Worm (Caenorhabditis elegans) whole organism, L4 larva: ENCODE data around the gene K09E2.2.

Source experiments
- F10B5.3 ChIP-seq: sonication (generic microtip); optimal IDR thresholded peaks from 2 replicates; lab custom pipeline; 2016; ENCODE audit warnings: mild to moderate bottlenecking, missing genetic modification characterization, missing compliant biosample characterization
- F26F4.8 ChIP-seq: fragments of 200-800 bp; sonication (Bioruptor generic); conservative IDR thresholded peaks from 2 replicates; pipeline ENCODE4 v1.3.6; 2022; ENCODE audit warnings: missing genetic modification characterization, missing compliant biosample characterization
- F37D6.2 ChIP-seq: sonication (generic microtip); optimal IDR thresholded peaks from 2 replicates; lab custom pipeline; 2016; ENCODE audit warnings: mild to moderate bottlenecking, missing genetic modification characterization, missing compliant biosample characterization
- F49E8.2 ChIP-seq: sonication (generic microtip); optimal IDR thresholded peaks from 2 replicates; lab custom pipeline; 2016; ENCODE audit warnings: missing compliant biosample characterization, mild to moderate bottlenecking, missing genetic modification characterization, borderline replicate concordance
- R02D3.7 ChIP-seq: fragments of 150-350 bp; sonication (generic microtip); optimal IDR thresholded peaks from 3 replicates; lab custom pipeline; 2014; ENCODE audit warnings: missing biosample characterization, missing genetic modification characterization
- T20F7.1 ChIP-seq: fragments of 200-800 bp; sonication (Bioruptor generic); optimal IDR thresholded peaks from 2 replicates; lab custom pipeline; 2018; ENCODE audit warnings: mild to moderate bottlenecking, missing genetic modification characterization, missing compliant biosample characterization
- ZK546.5 ChIP-seq, 2 experiments: sonication (generic microtip); optimal IDR thresholded peaks; 2 replicates each; lab custom pipeline; 2017; ENCODE audit warnings: missing biosample characterization in 2 of 2, missing genetic modification characterization in 2 of 2
- ama-1 ChIP-seq: fragments of 150-350 bp; optimal IDR thresholded peaks from 2 replicates; lab custom pipeline; 2014; ENCODE audit warnings: inconsistent platforms, mixed read lengths
- attf-4 ChIP-seq: sonication (generic microtip); optimal IDR thresholded peaks from 3 replicates; lab custom pipeline; 2017; ENCODE audit warnings: missing biosample characterization, missing genetic modification characterization
- ceh-32 ChIP-seq: sonication (generic microtip); optimal IDR thresholded peaks from 2 replicates; lab custom pipeline; 2016; ENCODE audit warnings: mild to moderate bottlenecking, missing genetic modification characterization, missing compliant biosample characterization; ENCODE audit not compliant: poor library complexity
- ceh-44 ChIP-seq: fragments of 200-800 bp; sonication (Bioruptor generic); IDR thresholded peaks from 2 replicates; pipeline ENCODE4 v1.3.6; 2022; ENCODE audit warnings: missing genetic modification reagents, missing genetic modification characterization, missing compliant biosample characterization
- ceh-62 ChIP-seq: sonication (generic microtip); optimal IDR thresholded peaks from 2 replicates; lab custom pipeline; 2017; ENCODE audit warnings: missing biosample characterization, missing genetic modification characterization
- ces-1 ChIP-seq: fragments of 150-350 bp; sonication (generic microtip); optimal IDR thresholded peaks from 4 replicates; lab custom pipeline; 2014; ENCODE audit warnings: missing biosample characterization, missing genetic modification reagents, missing genetic modification characterization
- daf-16 ChIP-seq, 3 experiments: sonication (generic microtip); optimal IDR thresholded peaks; 2 replicates each; lab custom pipeline; 2016 to 2017; ENCODE audit warnings: missing genetic modification characterization in 3 of 3, missing genetic modification reagents in 3 of 3, mild to moderate bottlenecking in 2 of 3, missing compliant biosample characterization in 2 of 3, missing biosample characterization in 1 of 3, moderate library complexity in 1 of 3
- daf-19 ChIP-seq: fragments of 200-800 bp; sonication (Bioruptor generic); conservative IDR thresholded peaks from 2 replicates; pipeline ENCODE4 v1.3.6; 2022; ENCODE audit warnings: missing genetic modification characterization, missing compliant biosample characterization
- daf-8 ChIP-seq: fragments of 200-800 bp; sonication (Bioruptor generic); IDR thresholded peaks from 2 replicates; pipeline ENCODE4 v1.3.6; 2022; ENCODE audit warnings: missing genetic modification characterization, missing compliant biosample characterization
- dmd-8 ChIP-seq: fragments of 200-800 bp; sonication (Bioruptor generic); IDR thresholded peaks from 2 replicates; pipeline ENCODE4 v1.3.6; 2022; ENCODE audit warnings: missing genetic modification characterization, missing compliant biosample characterization
- dmd-9 ChIP-seq: fragments of 200-800 bp; sonication (Bioruptor generic); IDR thresholded peaks from 2 replicates; pipeline ENCODE4 v1.3.6; 2022; ENCODE audit warnings: missing genetic modification reagents, missing genetic modification characterization, missing compliant biosample characterization
- dve-1 ChIP-seq: sonication (generic microtip); optimal IDR thresholded peaks from 2 replicates; lab custom pipeline; 2017; ENCODE audit warnings: antibody characterized with exemption, mild to moderate bottlenecking, missing genetic modification characterization, missing compliant biosample characterization; ENCODE audit not compliant: insufficient read depth
- egl-43 ChIP-seq: fragments of 200-800 bp; sonication (Bioruptor generic); IDR thresholded peaks from 2 replicates; pipeline ENCODE4 v1.3.6; 2022; ENCODE audit warnings: missing genetic modification reagents, missing genetic modification characterization, missing compliant biosample characterization
- fkh-10 ChIP-seq: fragments of 150-350 bp; optimal IDR thresholded peaks from 2 replicates; lab custom pipeline; 2014; ENCODE audit warnings: missing biosample characterization, missing genetic modification reagents, missing genetic modification characterization
- hif-1 ChIP-seq, 2 experiments: sonication (generic microtip); optimal IDR thresholded peaks; 2 replicates each; lab custom pipeline; 2016 to 2017; ENCODE audit warnings: missing compliant biosample characterization in 2 of 2, missing genetic modification characterization in 2 of 2, missing genetic modification reagents in 2 of 2, missing genotype in 2 of 2, mild to moderate bottlenecking in 1 of 2
- hlh-30 ChIP-seq: sonication (generic microtip); optimal IDR thresholded peaks from 2 replicates; lab custom pipeline; 2017; ENCODE audit warnings: antibody characterized with exemption, mild to moderate bottlenecking, missing genetic modification characterization, missing compliant biosample characterization; ENCODE audit not compliant: insufficient read depth
- lin-13 ChIP-seq: fragments of 150-350 bp; optimal IDR thresholded peaks from 2 replicates; lab custom pipeline; 2014; ENCODE audit warnings: missing biosample characterization, missing genetic modification reagents, missing genetic modification characterization
- lin-29 ChIP-seq: fragments of 200-800 bp; sonication (Bioruptor generic); IDR thresholded peaks from 2 replicates; pipeline ENCODE4 v1.3.6; 2022; ENCODE audit warnings: missing genetic modification reagents, missing genetic modification characterization, missing compliant biosample characterization
- lin-39 ChIP-seq: fragments of 150-350 bp; optimal IDR thresholded peaks from 2 replicates; lab custom pipeline; 2014; ENCODE audit warnings: missing biosample characterization, missing genetic modification reagents, missing genetic modification characterization
- lir-3 ChIP-seq: sonication (generic microtip); optimal IDR thresholded peaks from 2 replicates; lab custom pipeline; 2016; ENCODE audit warnings: mild to moderate bottlenecking, missing genetic modification characterization, missing compliant biosample characterization
- mes-2 ChIP-seq: sonication (generic microtip); optimal IDR thresholded peaks from 2 replicates; lab custom pipeline; 2016; ENCODE audit warnings: missing genotype, mild to moderate bottlenecking, missing genetic modification characterization, missing compliant biosample characterization; ENCODE audit not compliant: poor library complexity, severe bottlenecking
- nhr-11 ChIP-seq: fragments of 150-350 bp; optimal IDR thresholded peaks from 2 replicates; lab custom pipeline; 2014; ENCODE audit warnings: missing biosample characterization, missing genetic modification characterization
- nhr-111 ChIP-seq: fragments of 200-800 bp; sonication (Bioruptor generic); optimal IDR thresholded peaks from 2 replicates; lab custom pipeline; 2018; ENCODE audit warnings: mild to moderate bottlenecking, missing genetic modification characterization, missing compliant biosample characterization
- nhr-237 ChIP-seq: sonication (generic microtip); optimal IDR thresholded peaks from 2 replicates; lab custom pipeline; 2017; ENCODE audit warnings: missing biosample characterization, missing genetic modification characterization
- nhr-25 ChIP-seq: sonication (generic microtip); optimal IDR thresholded peaks from 2 replicates; lab custom pipeline; 2017; ENCODE audit warnings: missing genetic modification characterization, mild to moderate bottlenecking, missing compliant biosample characterization, antibody characterized with exemption, moderate library complexity, borderline replicate concordance; ENCODE audit not compliant: insufficient read depth
- nhr-6 ChIP-seq: fragments of 150-350 bp; optimal IDR thresholded peaks from 2 replicates; lab custom pipeline; 2014; ENCODE audit warnings: missing biosample characterization, missing genetic modification characterization
- nhr-76 ChIP-seq: fragments of 150-350 bp; optimal IDR thresholded peaks from 2 replicates; lab custom pipeline; 2014; ENCODE audit warnings: missing biosample characterization, missing genetic modification characterization
- rbr-2 ChIP-seq: sonication (generic microtip); optimal IDR thresholded peaks from 2 replicates; lab custom pipeline; 2016; ENCODE audit warnings: missing genotype, missing genetic modification characterization, missing compliant biosample characterization
- saeg-2 ChIP-seq: fragments of 200-800 bp; sonication (Bioruptor generic); IDR thresholded peaks from 2 replicates; pipeline ENCODE4 v1.3.6; 2022; ENCODE audit warnings: missing genetic modification reagents, missing genetic modification characterization, missing compliant biosample characterization
- sdz-12 ChIP-seq: fragments of 200-800 bp; sonication (Bioruptor generic); optimal IDR thresholded peaks from 2 replicates; lab custom pipeline; 2018; ENCODE audit warnings: mild to moderate bottlenecking, missing genetic modification characterization, missing compliant biosample characterization
- set-16 ChIP-seq: fragments of 200-800 bp; sonication (Bioruptor generic); IDR thresholded peaks from 2 replicates; pipeline ENCODE4 v1.3.6; 2022; ENCODE audit warnings: missing genetic modification reagents, missing genetic modification characterization, missing compliant biosample characterization
- skn-1 ChIP-seq: fragments of 150-350 bp; optimal IDR thresholded peaks from 2 replicates; lab custom pipeline; 2014; ENCODE audit warnings: missing biosample characterization, missing genetic modification characterization
- snpc-4 ChIP-seq: fragments of 150-350 bp; optimal IDR thresholded peaks from 2 replicates; lab custom pipeline; 2014; ENCODE audit warnings: missing biosample characterization, missing genetic modification characterization
- spr-3 ChIP-seq: fragments of 200-800 bp; sonication (Bioruptor generic); optimal IDR thresholded peaks from 2 replicates; lab custom pipeline; 2018; ENCODE audit warnings: mild to moderate bottlenecking, missing genetic modification characterization, missing compliant biosample characterization
- unc-130 ChIP-seq: sonication (generic microtip); optimal IDR thresholded peaks from 2 replicates; lab custom pipeline; 2016; ENCODE audit warnings: missing genetic modification reagents, missing genetic modification characterization, missing compliant biosample characterization
- unc-39 ChIP-seq: sonication (generic microtip); optimal IDR thresholded peaks from 2 replicates; lab custom pipeline; 2017; ENCODE audit warnings: missing biosample characterization, missing genetic modification characterization
- vab-7 ChIP-seq: fragments of 200-800 bp; sonication (Bioruptor generic); IDR thresholded peaks from 2 replicates; pipeline ENCODE4 v1.3.6; 2022; ENCODE audit warnings: missing genetic modification reagents, missing genetic modification characterization, missing compliant biosample characterization
- zfp-2 ChIP-seq: sonication (generic microtip); optimal IDR thresholded peaks from 2 replicates; lab custom pipeline; 2016; ENCODE audit warnings: mild to moderate bottlenecking, missing genetic modification characterization, missing compliant biosample characterization

Gene K09E2.2

ce11 chrX:8646287-8646686 lies 26.6 kb upstream of the K09E2.2 start (continued):
- TF ChIP-seq unc-39 (no peak), snpc-4 (tag; lab: Kevin White, UChicago) (no peak), nhr-25 (tag; lab: Kevin White, UChicago) (no peak), daf-19 (GFP tag; lab: Robert Waterston, UW) (peak; percentile 81), ZK546.5 (tag; optimal IDR thresholded peaks at IDR 0.05; lab: Kevin White, UChicago) (no peak), unc-130 (GFP tag; lab: Kevin White, UChicago) (peak; percentile 38), fkh-10 (GFP tag; lab: Kevin White, UChicago) (no peak), ceh-44 (peak; percentile 88), daf-8 (GFP tag; lab: Robert Waterston, UW) (0 out of 2 replicates have a peak, but pooled peaks have one; percentile 67), rbr-2 (tag; lab: Kevin White, UChicago) (peak; percentile 35), ama-1 (no peak), dmd-9 (GFP tag; lab: Robert Waterston, UW) (peak; percentile 37; the same call in 1 of the 2 replicates), set-16 (GFP tag; lab: Robert Waterston, UW) (0 out of 2 replicates have a peak, but pooled peaks have one; percentile 12), F10B5.3 (no peak), lin-39 (no peak), nhr-76 (tag; lab: Kevin White, UChicago) (no peak)

ce11 chrX:8646997-8647396 lies 25.9 kb upstream of the K09E2.2 start, which contains the start of gene F12D9.2:
Gene F12D9.2, minus strand, starts transcription at chrX:8647097.
- TF ChIP-seq lin-13, result no peak

ce11 chrX:8648582-8648981 lies 24.3 kb upstream of the K09E2.2 start:
- no peak for TF ChIP-seq ces-1 (GFP tag; lab: Kevin White, UChicago)
- TF ChIP-seq ceh-32 (tag; lab: Kevin White, UChicago), result no peak
- TF ChIP-seq daf-16 (GFP tag; optimal IDR thresholded peaks at IDR 0.05; lab: Kevin White, UChicago), result no peak
- TF ChIP-seq daf-16 (tag; optimal IDR thresholded peaks at IDR 0.05; lab: Kevin White, UChicago), result no peak
- TF ChIP-seq vab-7 (GFP tag; lab: Robert Waterston, UW), result 0 out of 2 replicates have a peak, but pooled peaks have one; percentile 8
- TF ChIP-seq dve-1 (tag; lab: Kevin White, UChicago), result no peak
- no peak for TF ChIP-seq set-16 (GFP tag; lab: Robert Waterston, UW)
- no peak for TF ChIP-seq attf-4 (tag; lab: Kevin White, UChicago)

- peak; percentile 39 for TF ChIP-seq T20F7.1
- peak; percentile 67; the same call in 1 of the 2 replicates for TF ChIP-seq F26F4.8 (GFP tag; lab: Robert Waterston, UW)
- TF ChIP-seq nhr-111 (GFP tag; lab: Kevin White, UChicago), result no peak
- 0 out of 2 replicates have a peak, but pooled peaks have one; percentile 36 for TF ChIP-seq saeg-2
- TF ChIP-seq zfp-2 (tag; lab: Kevin White, UChicago), result peak; percentile 15
- no peak for TF ChIP-seq nhr-6 (tag; lab: Kevin White, UChicago)
- peak; percentile 51; the same call in 1 of the 2 replicates for TF ChIP-seq dmd-8 (GFP tag; lab: Robert Waterston, UW)
- TF ChIP-seq sdz-12 (GFP tag; lab: Kevin White, UChicago), result no peak
- peak; percentile 89 for TF ChIP-seq egl-43 (GFP tag; lab: Robert Waterston, UW)
- TF ChIP-seq hif-1 (tag; optimal IDR thresholded peaks at IDR 0.05; lab: Kevin White, UChicago), result no peak
- no peak for TF ChIP-seq R02D3.7 (tag; lab: Kevin White, UChicago)
- no peak for TF ChIP-seq spr-3 (GFP tag; lab: Kevin White, UChicago)
- TF ChIP-seq ceh-44, result peak; percentile 82
- peak; percentile 37 for TF ChIP-seq F49E8.2 (tag; lab: Kevin White, UChicago)
- TF ChIP-seq F37D6.2 (tag; lab: Kevin White, UChicago), result no peak
- peak; percentile 21 for TF ChIP-seq rbr-2 (tag; lab: Kevin White, UChicago)
- TF ChIP-seq ZK546.5 (tag; optimal IDR thresholded peaks at IDR 0.05; lab: Kevin White, UChicago), result no peak
- TF ChIP-seq nhr-237 (tag; lab: Kevin White, UChicago), result no peak
- no peak for TF ChIP-seq mes-2
- no peak for TF ChIP-seq nhr-11 (tag; lab: Kevin White, UChicago)
- peak; percentile 66 for TF ChIP-seq lir-3
- no peak for TF ChIP-seq set-16 (GFP tag; lab: Robert Waterston, UW)
- TF ChIP-seq hlh-30 (tag; lab: Kevin White, UChicago), result peak; percentile 62
- TF ChIP-seq skn-1, result no peak
- no peak for TF ChIP-seq lin-29 (GFP tag; lab: Robert Waterston, UW)
- TF ChIP-seq ceh-62, result no peak
These were observed 22.3 kb upstream of the K09E2.2 start for ce11 chrX:8650535-8650934.
